Worm (Caenorhabditis elegans) whole organism, L1 larva: ENCODE measurements around the gene npp-5.

Source experiments
- ces-1 ChIP-seq: fragments of 150-350 bp; optimal IDR thresholded peaks from 2 replicates; lab custom pipeline; 2014; ENCODE audit warnings: missing biosample characterization, missing genetic modification reagents, missing genetic modification characterization
- elt-2 ChIP-seq: sonication (generic microtip); optimal IDR thresholded peaks from 2 replicates; lab custom pipeline; 2016; ENCODE audit warnings: missing genetic modification characterization, mild to moderate bottlenecking, inconsistent platforms, missing compliant biosample characterization, missing genetic modification reagents
- irx-1 ChIP-seq: sonication (generic microtip); optimal IDR thresholded peaks from 2 replicates; lab custom pipeline; 2016; ENCODE audit warnings: missing genetic modification characterization, missing compliant biosample characterization
- lin-13 ChIP-seq: fragments of 150-350 bp; optimal IDR thresholded peaks from 2 replicates; lab custom pipeline; 2014; ENCODE audit warnings: missing biosample characterization, missing genetic modification reagents, missing genetic modification characterization
- lin-35 ChIP-seq, 2 experiments: fragments of 150-350 bp; optimal IDR thresholded peaks; 2 replicates each; lab custom pipeline; 2014; ENCODE audit warnings: missing biosample characterization in 2 of 2, missing genetic modification characterization in 2 of 2, missing genetic modification reagents in 2 of 2
- lsy-2 ChIP-seq, 2 experiments: fragments of 150-350 bp; optimal IDR thresholded peaks; 2 replicates each; lab custom pipeline; 2014; ENCODE audit warnings: missing biosample characterization in 2 of 2, missing genetic modification characterization in 2 of 2
- nhr-12 ChIP-seq: sonication (generic microtip); optimal IDR thresholded peaks from 2 replicates; lab custom pipeline; 2017; ENCODE audit warnings: missing biosample characterization, missing genetic modification characterization
- nhr-237 ChIP-seq: fragments of 150-350 bp; optimal IDR thresholded peaks from 2 replicates; lab custom pipeline; 2014; ENCODE audit warnings: missing biosample characterization, missing genetic modification characterization
- nhr-71 ChIP-seq: sonication (generic microtip); optimal IDR thresholded peaks from 2 replicates; lab custom pipeline; 2016; ENCODE audit warnings: mild to moderate bottlenecking, missing genetic modification characterization, moderate library complexity, missing compliant biosample characterization
- nhr-77 ChIP-seq: fragments of 150-350 bp; optimal IDR thresholded peaks from 2 replicates; lab custom pipeline; 2014; ENCODE audit warnings: missing biosample characterization, missing genetic modification characterization
- rnt-1 ChIP-seq: sonication (generic microtip); optimal IDR thresholded peaks from 2 replicates; lab custom pipeline; 2016; ENCODE audit warnings: mild to moderate bottlenecking, missing genetic modification characterization, moderate library complexity, missing compliant biosample characterization
- snpc-4 ChIP-seq: fragments of 150-350 bp; optimal IDR thresholded peaks from 2 replicates; lab custom pipeline; 2014; ENCODE audit warnings: missing biosample characterization, missing genetic modification characterization
- zag-1 ChIP-seq: fragments of 150-350 bp; optimal IDR thresholded peaks from 2 replicates; lab custom pipeline; 2014; ENCODE audit warnings: missing biosample characterization, missing genetic modification characterization
- ztf-11 ChIP-seq, 2 experiments: sonication (generic microtip); optimal IDR thresholded peaks; 2 replicates each; lab custom pipeline; 2016 to 2017; ENCODE audit warnings: missing genetic modification characterization in 2 of 2, missing biosample characterization in 1 of 2, missing compliant biosample characterization in 1 of 2

- TF ChIP-seq nhr-77 (tag; lab: Kevin White, UChicago) (no peak), lsy-2 (tag; optimal IDR thresholded peaks at IDR 0.05; lab: Kevin White, UChicago) (no peak), rnt-1 (no peak), irx-1 (no peak), nhr-237 (tag; lab: Kevin White, UChicago) (no peak), elt-2 (no peak), nhr-71 (tag; lab: Kevin White, UChicago) (no peak), nhr-12 (tag; lab: Kevin White, UChicago) (no peak), ces-1 (GFP tag; lab: Kevin White, UChicago) (no peak), snpc-4 (no peak), zag-1 (tag; lab: Kevin White, UChicago) (no peak), ztf-11 (tag; optimal IDR thresholded peaks at IDR 0.05; lab: Kevin White, UChicago) (no peak), lin-35 (GFP tag; optimal IDR thresholded peaks at IDR 0.05; lab: Kevin White, UChicago) (no peak), lin-13 (GFP tag; lab: Kevin White, UChicago) (no peak)
Observed at ce11 chrII:11569213-11569868, 30.3 kb downstream of the npp-5 start, which contains the start of the genes F54D5.23 and F54D5.4.
